Worm (Caenorhabditis elegans) whole organism, young adult: ENCODE data around the gene rgef-1.

Experiments used
- C06A6.2 ChIP-seq: fragments of 200-800 bp; sonication (Bioruptor generic); conservative IDR thresholded peaks from 2 replicates; pipeline ENCODE4 v1.3.6; 2022; ENCODE audit warnings: missing genetic modification characterization, missing compliant biosample characterization
- let-607 ChIP-seq, 2 experiments: fragments of 200-800 bp in 1 of 2; sonication (Bioruptor generic) in 1 of 2; sonication (generic microtip) in 1 of 2; optimal IDR thresholded peaks; 2 replicates each; lab custom pipeline; 2016 to 2018; ENCODE audit warnings: mild to moderate bottlenecking in 2 of 2, missing compliant biosample characterization in 2 of 2, missing genetic modification characterization in 2 of 2, moderate library complexity in 2 of 2, missing genotype in 1 of 2
- nfya-2 ChIP-seq: fragments of 200-800 bp; sonication (Bioruptor generic); IDR thresholded peaks from 2 replicates; pipeline ENCODE4 v1.3.6; 2022; ENCODE audit warnings: missing genetic modification reagents, missing genetic modification characterization, missing compliant biosample characterization
- nhr-80 ChIP-seq: sonication (generic microtip); optimal IDR thresholded peaks from 2 replicates; lab custom pipeline; 2016; ENCODE audit warnings: missing genetic modification characterization, missing compliant biosample characterization
- nhr-90 ChIP-seq: sonication (generic microtip); optimal IDR thresholded peaks from 2 replicates; lab custom pipeline; 2016; ENCODE audit warnings: missing genotype, mild to moderate bottlenecking, missing genetic modification characterization, missing compliant biosample characterization
- rpc-1 ChIP-seq, 2 experiments: fragments of 150-350 bp in 1 of 2; sonication (generic microtip) in 1 of 2; optimal IDR thresholded peaks; 2 replicates each; lab custom pipeline; 2014 to 2018; ENCODE audit warnings: missing biosample characterization in 1 of 2, missing genetic modification characterization in 1 of 2, missing genetic modification reagents in 1 of 2, missing genotype in 1 of 2

Gene rgef-1

ce11 chrV:9506931-9507330 lies 54.5 kb downstream of the rgef-1 start:
- TF ChIP-seq nhr-80: peak; percentile 73
- no peak for TF ChIP-seq rpc-1 (optimal IDR thresholded peaks at IDR 0.05; lab: Kevin White, UChicago)
- TF ChIP-seq rpc-1 (tag; optimal IDR thresholded peaks at IDR 0.05; lab: Kevin White, UChicago): no peak
- no peak for TF ChIP-seq nfya-2 (GFP tag; lab: Robert Waterston, UW)
- peak; percentile 40 to 83 for TF ChIP-seq let-607 (tag; optimal IDR thresholded peaks at IDR 0.05; lab: Kevin White, UChicago)
- TF ChIP-seq nhr-90: no peak
- no peak for TF ChIP-seq C06A6.2
